Worm (Caenorhabditis elegans) whole organism, young adult: Measurements from ENCODE around the gene C34B4.2.

Experiments used
- B0035.1 ChIP-seq: sonication (generic microtip); optimal IDR thresholded peaks from 2 replicates; lab custom pipeline; 2016; ENCODE audit warnings: missing genetic modification characterization, mild to moderate bottlenecking, missing compliant biosample characterization, missing genotype, missing genetic modification reagents
- C17E4.6 ChIP-seq: fragments of 200-800 bp; sonication (Bioruptor generic); IDR thresholded peaks from 2 replicates; pipeline ENCODE4 v1.3.6; 2022; ENCODE audit warnings: missing genetic modification reagents, missing genetic modification characterization, missing compliant biosample characterization
- F39B2.1 ChIP-seq: fragments of 200-800 bp; sonication (Bioruptor generic); IDR thresholded peaks from 2 replicates; pipeline ENCODE4 v1.3.6; 2022; ENCODE audit warnings: missing genetic modification reagents, missing genetic modification characterization, missing compliant biosample characterization
- K12H6.12 ChIP-seq: fragments of 200-800 bp; sonication (Bioruptor generic); optimal IDR thresholded peaks from 2 replicates; lab custom pipeline; 2018; ENCODE audit warnings: mild to moderate bottlenecking, missing genetic modification characterization, missing compliant biosample characterization
- T26A5.8 ChIP-seq: sonication (generic microtip); optimal IDR thresholded peaks from 2 replicates; lab custom pipeline; 2016; ENCODE audit warnings: missing genetic modification characterization, missing compliant biosample characterization
- ama-1 ChIP-seq, 3 experiments: fragments of 150-350 bp in 1 of 3; sonication (generic microtip) in 2 of 3; optimal IDR thresholded peaks; 2 replicates each; lab custom pipeline; 2014 to 2018; ENCODE audit warnings: missing biosample characterization in 2 of 3, missing genetic modification characterization in 2 of 3, missing genetic modification reagents in 2 of 3
- attf-3 ChIP-seq: fragments of 200-800 bp; sonication (Bioruptor generic); conservative IDR thresholded peaks from 2 replicates; pipeline ENCODE4 v1.3.6; 2022; ENCODE audit warnings: missing genetic modification reagents, missing genetic modification characterization, missing compliant biosample characterization
- dpff-1 ChIP-seq: sonication (generic microtip); optimal IDR thresholded peaks from 2 replicates; lab custom pipeline; 2017; ENCODE audit warnings: mild to moderate bottlenecking, missing genetic modification characterization, missing compliant biosample characterization
- lir-1 ChIP-seq: fragments of 200-800 bp; sonication (Bioruptor generic); conservative IDR thresholded peaks from 2 replicates; pipeline ENCODE4 v1.3.6; 2022; ENCODE audit warnings: missing genetic modification reagents, missing genetic modification characterization, missing compliant biosample characterization
- nfya-1 ChIP-seq: sonication (generic microtip); optimal IDR thresholded peaks from 2 replicates; lab custom pipeline; 2017; ENCODE audit warnings: antibody characterized with exemption, missing compliant biosample characterization, missing genetic modification characterization, borderline replicate concordance; ENCODE audit not compliant: insufficient read depth
- pha-4 ChIP-seq: fragments of 150-350 bp; sonication (generic microtip); optimal IDR thresholded peaks from 2 replicates; lab custom pipeline; 2014; ENCODE audit warnings: missing biosample characterization, missing genetic modification reagents, missing genetic modification characterization

ce11 chrV:13114552-13115237 is 31.8 kb downstream of the C34B4.2 start:
- TF ChIP-seq pha-4 (tag; lab: Kevin White, UChicago) (no peak), C17E4.6 (GFP tag; lab: Robert Waterston, UW) (no peak), B0035.1 (tag; lab: Kevin White, UChicago) (no peak), lir-1 (GFP tag; lab: Robert Waterston, UW) (no peak), T26A5.8 (tag; lab: Kevin White, UChicago) (no peak), nfya-1 (tag; lab: Kevin White, UChicago) (no peak), attf-3 (GFP tag; lab: Robert Waterston, UW) (no peak), ama-1 (optimal IDR thresholded peaks at IDR 0.05; lab: Kevin White, UChicago) (no peak), ama-1 (GFP tag; optimal IDR thresholded peaks at IDR 0.05; lab: Kevin White, UChicago) (no peak), dpff-1 (no peak), K12H6.12 (tag; lab: Kevin White, UChicago) (no peak), F39B2.1 (GFP tag; lab: Robert Waterston, UW) (no peak)
